Fruit fly (Drosophila melanogaster) whole organism, pupa: ENCODE results near the gene Tm1.

ENCODE experiments used
- CG10348 ChIP-seq: fragments of 200-800 bp; sonication (Bioruptor generic); IDR thresholded peaks from 2 replicates; pipeline ENCODE4 v1.3.6; 2022; ENCODE audit warnings: missing biosample characterization, missing genetic modification characterization
- CG13204 ChIP-seq: fragments of 200-800 bp; sonication (Bioruptor generic); optimal IDR thresholded peaks from 2 replicates; lab custom pipeline; 2018; ENCODE audit warnings: missing biosample characterization, mild to moderate bottlenecking, missing genetic modification characterization, moderate library complexity
- CG14655 ChIP-seq: fragments of 200-800 bp; sonication (Bioruptor generic); optimal IDR thresholded peaks from 3 replicates; lab custom pipeline; 2017; ENCODE audit warnings: mild to moderate bottlenecking, missing biosample characterization, missing genetic modification reagents, missing genetic modification characterization
- CG32121 ChIP-seq: fragments of 200-800 bp; sonication (Bioruptor generic); IDR thresholded peaks from 2 replicates; pipeline ENCODE4 v1.3.6; 2022; ENCODE audit warnings: missing biosample characterization, missing genetic modification characterization
- CG4496 ChIP-seq: fragments of 200-800 bp; sonication (Bioruptor generic); IDR thresholded peaks from 3 replicates; pipeline ENCODE4 v1.3.6; 2022; ENCODE audit warnings: missing biosample characterization, missing genetic modification characterization
- D1 ChIP-seq: fragments of 200-800 bp; sonication (Bioruptor generic); optimal IDR thresholded peaks from 2 replicates; lab custom pipeline; 2018; ENCODE audit warnings: missing biosample characterization, mild to moderate bottlenecking, missing genetic modification characterization, moderate library complexity
- EcR ChIP-seq: fragments of 200-800 bp; sonication (Bioruptor generic); optimal IDR thresholded peaks from 3 replicates; lab custom pipeline; 2019; ENCODE audit warnings: missing biosample characterization, missing genetic modification characterization, mild to moderate bottlenecking, moderate library complexity, missing genetic modification reagents
- Ets98B ChIP-seq: fragments of 200-800 bp; sonication (Bioruptor generic); IDR thresholded peaks from 2 replicates; pipeline ENCODE4 v1.3.6; 2022; ENCODE audit warnings: missing biosample characterization, missing genetic modification characterization
- Pif1A ChIP-seq: fragments of 200-800 bp; sonication (Bioruptor generic); optimal IDR thresholded peaks from 3 replicates; lab custom pipeline; 2016; ENCODE audit warnings: missing biosample characterization, missing genetic modification characterization
- Pif1B ChIP-seq: fragments of 200-800 bp; sonication (Bioruptor generic); optimal IDR thresholded peaks from 3 replicates; lab custom pipeline; 2016; ENCODE audit warnings: missing biosample characterization, missing genetic modification characterization

DNA sequence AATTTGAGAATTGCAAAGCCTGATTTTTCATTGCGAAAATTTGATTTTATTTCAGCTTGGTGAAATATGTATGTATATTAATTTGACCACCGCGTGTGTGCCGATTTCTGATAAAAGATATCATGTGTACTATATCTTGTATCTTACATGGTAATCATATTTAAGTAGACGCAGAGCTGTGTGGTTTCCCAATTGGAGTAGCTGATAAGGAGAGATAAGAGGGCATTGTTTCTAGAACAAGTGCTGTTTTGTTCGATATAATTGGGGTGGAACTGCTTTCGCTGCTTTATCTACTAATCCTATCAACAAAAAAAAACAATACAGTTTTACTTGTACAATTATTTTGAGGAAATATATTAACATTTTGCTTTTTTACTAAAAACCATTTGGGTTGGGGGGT is 31.4 kb upstream of the Tm1 start:
- no peak for TF ChIP-seq CG32121 (GFP tag; lab: Robert Waterston, UW)
- no peak for TF ChIP-seq Pif1B
- no peak for TF ChIP-seq CG14655 (GFP tag; lab: Kevin White, UChicago)
- TF ChIP-seq CG4496, result no peak
- TF ChIP-seq D1 (tag; lab: Kevin White, UChicago), result no peak
- TF ChIP-seq Ets98B (GFP tag; lab: Robert Waterston, UW), result no peak
- TF ChIP-seq EcR (GFP tag; lab: Kevin White, UChicago), result no peak
- TF ChIP-seq CG13204, result no peak
- TF ChIP-seq Pif1A (GFP tag; lab: Kevin White, UChicago), result no peak
- no peak for TF ChIP-seq CG10348 (GFP tag; lab: Robert Waterston, UW)
